Fruit fly (Drosophila melanogaster): ENCODE results near the gene Pdp1.

Pdp1 gene

dm6 chr3L:7868581-7869236 is 1.5 kb upstream of the Pdp1 start, which contains the start of gene CG32365 (continued):
- no peak for TF ChIP-seq Blimp-1 (GFP tag; optimal IDR thresholded peaks at IDR 0.05)
- no peak for TF ChIP-seq dm (GFP tag; optimal IDR thresholded peaks at IDR 0.05)
- TF ChIP-seq D (optimal IDR thresholded peaks at IDR 0.05) = no peak
- no peak for TF ChIP-seq D (GFP tag; optimal IDR thresholded peaks at IDR 0.05)
- TF ChIP-seq CG15696 (tag; optimal IDR thresholded peaks at IDR 0.05) = no peak
- TF ChIP-seq exex (tag; optimal IDR thresholded peaks at IDR 0.05) = no peak
- no peak for TF ChIP-seq tgo (GFP tag; IDR thresholded peaks at IDR 0.05)
- TF ChIP-seq Stat92E (GFP tag; optimal IDR thresholded peaks at IDR 0.05) = no peak
- TF ChIP-seq CG15514 (GFP tag; optimal IDR thresholded peaks at IDR 0.05) = peak; percentile 39
- TF ChIP-seq H15 (GFP tag; IDR thresholded peaks at IDR 0.05) = no peak
- TF ChIP-seq Atf-2 (GFP tag; optimal IDR thresholded peaks at IDR 0.05) = no peak
- TF ChIP-seq Nf-YC (tag; optimal IDR thresholded peaks at IDR 0.05) = peak; percentile 14
- TF ChIP-seq fd3F (GFP tag; optimal IDR thresholded peaks at IDR 0.05) = no peak
- peak; percentile 52 for TF ChIP-seq CG13296 (GFP tag; optimal IDR thresholded peaks at IDR 0.05)
- no peak for TF ChIP-seq D19B (GFP tag; optimal IDR thresholded peaks at IDR 0.05)
- TF ChIP-seq CG12744 (GFP tag; optimal IDR thresholded peaks at IDR 0.05) = no peak
- TF ChIP-seq Fer3 (tag; optimal IDR thresholded peaks at IDR 0.05) = peak; percentile 31
- TF ChIP-seq mirr (GFP tag; optimal IDR thresholded peaks at IDR 0.05) = peak; percentile 66
- TF ChIP-seq CG5180 (GFP tag; optimal IDR thresholded peaks at IDR 0.05) = no peak
- peak; percentile 51 for TF ChIP-seq nom (GFP tag; optimal IDR thresholded peaks at IDR 0.05)
- 0 out of 3 replicates have a peak, but pooled peaks have one; percentile 6 for TF ChIP-seq mld (GFP tag; IDR thresholded peaks at IDR 0.05; ENCODE audit: partially characterized antibody)
- no peak for TF ChIP-seq h (optimal IDR thresholded peaks at IDR 0.05)
- peak; percentile 7 for TF ChIP-seq Asciz (GFP tag; optimal IDR thresholded peaks at IDR 0.05)
- no peak for TF ChIP-seq CG10209 (GFP tag; optimal IDR thresholded peaks at IDR 0.05)
- TF ChIP-seq CG31441 (GFP tag; IDR thresholded peaks at IDR 0.05) = peak; percentile 14; the same call in 1 of the 2 replicates
- no peak for TF ChIP-seq ftz-f1 (GFP tag; optimal IDR thresholded peaks at IDR 0.05)
- TF ChIP-seq CG12236 (GFP tag; optimal IDR thresholded peaks at IDR 0.05) = no peak
- no peak for TF ChIP-seq vvl (GFP tag; IDR thresholded peaks at IDR 0.05)
- TF ChIP-seq lov (optimal IDR thresholded peaks at IDR 0.05) = no peak
- 0 out of 3 replicates have a peak, but pooled peaks have one; percentile 3 for TF ChIP-seq lov (GFP tag; IDR thresholded peaks at IDR 0.05)
- no peak for TF ChIP-seq Sry-δ (GFP tag; optimal IDR thresholded peaks at IDR 0.05)
- peak; percentile 4 for TF ChIP-seq CG7987 (GFP tag; optimal IDR thresholded peaks at IDR 0.05)
- no peak for TF ChIP-seq pum (GFP tag; optimal IDR thresholded peaks at IDR 0.05)
- TF ChIP-seq peb (GFP tag; IDR thresholded peaks at IDR 0.05) = no peak
- no peak for TF ChIP-seq bcd (GFP tag; optimal IDR thresholded peaks at IDR 0.05)
- TF ChIP-seq CG13123 (GFP tag; optimal IDR thresholded peaks at IDR 0.05) = no peak
- TF ChIP-seq CG13287 (GFP tag; IDR thresholded peaks at IDR 0.05; ENCODE audit: partially characterized antibody) = peak; percentile 64
- no peak for TF ChIP-seq Kr (GFP tag; optimal IDR thresholded peaks at IDR 0.05)
- peak; percentile 55 for TF ChIP-seq her (GFP tag; optimal IDR thresholded peaks at IDR 0.05)
- TF ChIP-seq nerfin-2 (GFP tag; IDR thresholded peaks at IDR 0.05; ENCODE audit: partially characterized antibody) = 0 out of 2 replicates have a peak, but pooled peaks have one; percentile 14
- peak; percentile 83 for TF ChIP-seq Jarid2 (GFP tag; optimal IDR thresholded peaks at IDR 0.05)
- TF ChIP-seq CG10431 (GFP tag; optimal IDR thresholded peaks at IDR 0.05) = no peak
- TF ChIP-seq Rfx (GFP tag; IDR thresholded peaks at IDR 0.05) = peak; percentile 68
- TF ChIP-seq ase (GFP tag; IDR thresholded peaks at IDR 0.05) = 0 out of 3 replicates have a peak, but pooled peaks have one; percentile 17
- TF ChIP-seq CG12659 (GFP tag; optimal IDR thresholded peaks at IDR 0.05) = peak; percentile 46
- TF ChIP-seq CG9932 (GFP tag; IDR thresholded peaks at IDR 0.05) = peak; percentile 17; the same call in 1 of the 2 replicates
- peak; percentile 51; the same call in 2 of the 3 replicates for TF ChIP-seq HLH4C (GFP tag; IDR thresholded peaks at IDR 0.05; ENCODE audit: partially characterized antibody)
- no peak for TF ChIP-seq Nf-YB (GFP tag; optimal IDR thresholded peaks at IDR 0.05)
- TF ChIP-seq Mad (GFP tag; optimal IDR thresholded peaks at IDR 0.05) = no peak
